Comparison of ENCODE assay signal across 2 fruit fly cellular contexts in the genomic region with DNA sequence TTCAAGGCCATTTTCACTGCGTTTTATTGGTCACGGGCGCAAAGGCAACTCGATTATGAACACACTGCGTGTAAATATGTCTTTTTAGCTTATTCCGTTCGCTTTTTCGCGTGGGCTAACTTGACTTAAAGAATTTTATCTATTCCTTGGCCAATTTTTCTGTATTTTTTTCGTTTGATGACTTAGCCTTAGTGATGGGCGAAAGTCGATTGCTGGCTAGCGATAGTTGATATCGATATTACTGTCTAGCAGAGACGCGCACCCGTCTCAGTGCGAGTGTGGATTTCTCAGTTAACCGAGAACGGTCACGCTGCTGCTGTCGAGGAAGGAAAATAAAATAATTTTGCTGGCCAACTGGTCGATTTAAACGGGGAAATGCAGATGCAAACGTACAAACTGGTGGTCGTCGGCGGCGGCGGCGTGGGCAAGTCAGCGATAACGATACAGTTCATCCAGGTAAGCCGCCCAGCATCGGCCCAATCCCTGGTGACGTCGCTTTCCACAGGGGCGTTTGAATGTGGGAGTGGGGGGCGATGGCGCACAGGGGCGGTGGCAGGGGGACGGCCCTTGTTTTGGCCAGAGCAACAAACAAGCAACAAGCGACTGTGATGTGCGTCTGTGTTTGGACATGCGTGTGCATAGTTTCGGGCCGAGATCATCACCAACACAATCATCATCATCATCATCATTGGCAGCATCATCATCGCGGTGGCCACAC.
TF ChIP-seq lines count a peak whose summit lies in the region.

A gene (minus strand): TSS at position 193 of the 718 bp plus-strand sequence.
A gene (plus strand): TSS at position 273 of the 718 bp plus-strand sequence.

TF ChIP-seq in whole organism, embryonic, 481 proteins besides CTCF, POLR2A, EP300 and RAD21 (continued from another document and continues in another):
- no peak for TF ChIP-seq ac (GFP tag; optimal IDR thresholded peaks at IDR 0.05; lab: Kevin White, UChicago)
- peak; percentile 85 for TF ChIP-seq CG6791 (GFP tag; IDR thresholded peaks at IDR 0.05; lab: Robert Waterston, UW; ENCODE audit: partially characterized antibody)
- TF ChIP-seq br (optimal IDR thresholded peaks at IDR 0.05; lab: Kevin White, UChicago) = no peak
- no peak for TF ChIP-seq usp (GFP tag; optimal IDR thresholded peaks at IDR 0.05; lab: Kevin White, UChicago)
- no peak for TF ChIP-seq CG4404 (GFP tag; IDR thresholded peaks at IDR 0.05; lab: Robert Waterston, UW)
- TF ChIP-seq slp2 (GFP tag; optimal IDR thresholded peaks at IDR 0.05; lab: Kevin White, UChicago) = peak; percentile 7
- TF ChIP-seq Ada2b (GFP tag; IDR thresholded peaks at IDR 0.05; lab: Robert Waterston, UW) = no peak
- no peak for TF ChIP-seq Trl (optimal IDR thresholded peaks at IDR 0.05; lab: Kevin White, UChicago)
- peak; percentile 10 for TF ChIP-seq Trl (GFP tag; optimal IDR thresholded peaks at IDR 0.05; lab: Kevin White, UChicago)
- 0 out of 2 replicates have a peak, but pooled peaks have one; percentile 12 for TF ChIP-seq CkIIα-i1 (GFP tag; IDR thresholded peaks at IDR 0.05; lab: Robert Waterston, UW)
- no peak for TF ChIP-seq CG18011 (GFP tag; optimal IDR thresholded peaks at IDR 0.05; lab: Kevin White, UChicago)
- no peak for TF ChIP-seq CG4730 (GFP tag; IDR thresholded peaks at IDR 0.05; lab: Robert Waterston, UW)
- TF ChIP-seq zfh1 (GFP tag; IDR thresholded peaks at IDR 0.05; lab: Robert Waterston, UW) = no peak
- peak; percentile 89 for TF ChIP-seq HmgZ (tag; optimal IDR thresholded peaks at IDR 0.05; lab: Kevin White, UChicago)
- no peak for TF ChIP-seq prd (optimal IDR thresholded peaks at IDR 0.05; lab: Kevin White, UChicago)
- no peak for TF ChIP-seq prd (GFP tag; IDR thresholded peaks at IDR 0.05; lab: Robert Waterston, UW)
- TF ChIP-seq lilli (GFP tag; optimal IDR thresholded peaks at IDR 0.05; lab: Kevin White, UChicago) = peak; percentile 46
- TF ChIP-seq Dip2 (GFP tag; IDR thresholded peaks at IDR 0.05; lab: Robert Waterston, UW) = no peak
- TF ChIP-seq CG18599 (GFP tag; optimal IDR thresholded peaks at IDR 0.05; lab: Kevin White, UChicago) = no peak
- TF ChIP-seq CG14441 (GFP tag; IDR thresholded peaks at IDR 0.05; lab: Robert Waterston, UW) = no peak
- peak; percentile 31 for TF ChIP-seq Meics (GFP tag; optimal IDR thresholded peaks at IDR 0.05; lab: Kevin White, UChicago)
- TF ChIP-seq unc-4 (GFP tag; IDR thresholded peaks at IDR 0.05; lab: Robert Waterston, UW; ENCODE audit: partially characterized antibody) = peak; percentile 89
- no peak for TF ChIP-seq ab (GFP tag; optimal IDR thresholded peaks at IDR 0.05; lab: Kevin White, UChicago)
- TF ChIP-seq dm (GFP tag; optimal IDR thresholded peaks at IDR 0.05; lab: Kevin White, UChicago) = peak; percentile 50
- TF ChIP-seq Stat92E (GFP tag; optimal IDR thresholded peaks at IDR 0.05; lab: Kevin White, UChicago) = peak in 1 of 3 experiments; percentile 74
- no peak for TF ChIP-seq ap (GFP tag; IDR thresholded peaks at IDR 0.05; lab: Robert Waterston, UW)
- peak; percentile 3 for TF ChIP-seq NfI (GFP tag; optimal IDR thresholded peaks at IDR 0.05; lab: Kevin White, UChicago)
- peak; percentile 67 for TF ChIP-seq CG10267 (tag; optimal IDR thresholded peaks at IDR 0.05; lab: Kevin White, UChicago)
- TF ChIP-seq wdn (GFP tag; IDR thresholded peaks at IDR 0.05; lab: Robert Waterston, UW) = no peak
- TF ChIP-seq Dek (tag; optimal IDR thresholded peaks at IDR 0.05; lab: Kevin White, UChicago) = peak; percentile 43
- TF ChIP-seq CG16779 (GFP tag; IDR thresholded peaks at IDR 0.05; lab: Robert Waterston, UW) = no peak
- peak in 1 of 2 experiments; percentile 25 for TF ChIP-seq crp (GFP tag; optimal IDR thresholded peaks at IDR 0.05; lab: Kevin White, UChicago)
- no peak for TF ChIP-seq CG13424 (tag; optimal IDR thresholded peaks at IDR 0.05; lab: Kevin White, UChicago)
- TF ChIP-seq kni (GFP tag; optimal IDR thresholded peaks at IDR 0.05; lab: Kevin White, UChicago) = no peak
- no peak for TF ChIP-seq CG12769 (tag; optimal IDR thresholded peaks at IDR 0.05; lab: Kevin White, UChicago)
- TF ChIP-seq Myb (GFP tag; optimal IDR thresholded peaks at IDR 0.05; lab: Kevin White, UChicago) = peak; percentile 62
- TF ChIP-seq Abd-B (GFP tag; optimal IDR thresholded peaks at IDR 0.05; lab: Kevin White, UChicago) = peak; percentile 51
- 0 out of 3 replicates have a peak, but pooled peaks have one; percentile 35 for TF ChIP-seq CG17361 (GFP tag; IDR thresholded peaks at IDR 0.05; lab: Robert Waterston, UW)
- no peak for TF ChIP-seq repo (GFP tag; optimal IDR thresholded peaks at IDR 0.05; lab: Kevin White, UChicago)
- TF ChIP-seq CG9727 (GFP tag; optimal IDR thresholded peaks at IDR 0.05; lab: Kevin White, UChicago) = peak; percentile 20
- no peak for TF ChIP-seq Tbp (GFP tag; optimal IDR thresholded peaks at IDR 0.05; lab: Kevin White, UChicago)
- peak; percentile 67 for TF ChIP-seq sd (tag; optimal IDR thresholded peaks at IDR 0.05; lab: Kevin White, UChicago)
- TF ChIP-seq ems (GFP tag; optimal IDR thresholded peaks at IDR 0.05; lab: Kevin White, UChicago) = peak; percentile 24
- no peak for TF ChIP-seq mam (GFP tag; optimal IDR thresholded peaks at IDR 0.05; lab: Kevin White, UChicago)
- TF ChIP-seq knrl (GFP tag; IDR thresholded peaks at IDR 0.05; lab: Robert Waterston, UW; ENCODE audit: partially characterized antibody) = peak; percentile 82
- no peak for TF ChIP-seq CG31388 (GFP tag; optimal IDR thresholded peaks at IDR 0.05; lab: Kevin White, UChicago)
- peak; percentile 99 for TF ChIP-seq pzg (GFP tag; optimal IDR thresholded peaks at IDR 0.05; lab: Kevin White, UChicago)
- TF ChIP-seq YL-1 (GFP tag; optimal IDR thresholded peaks at IDR 0.05; lab: Kevin White, UChicago) = peak; percentile 99
- no peak for TF ChIP-seq CG12744 (GFP tag; optimal IDR thresholded peaks at IDR 0.05; lab: Kevin White, UChicago)
- TF ChIP-seq Ets97D (GFP tag; optimal IDR thresholded peaks at IDR 0.05; lab: Kevin White, UChicago) = peak; percentile 82
- no peak for TF ChIP-seq dan (GFP tag; IDR thresholded peaks at IDR 0.05; lab: Robert Waterston, UW)
- no peak for TF ChIP-seq mirr (GFP tag; optimal IDR thresholded peaks at IDR 0.05; lab: Kevin White, UChicago)
- no peak for TF ChIP-seq CG14965 (GFP tag; optimal IDR thresholded peaks at IDR 0.05; lab: Kevin White, UChicago; ENCODE audit: borderline replicate concordance)
- TF ChIP-seq Dfd (GFP tag; optimal IDR thresholded peaks at IDR 0.05; lab: Kevin White, UChicago) = no peak
- TF ChIP-seq BtbVII (GFP tag; optimal IDR thresholded peaks at IDR 0.05; lab: Kevin White, UChicago) = no peak
- peak; percentile 39; the same call in 1 of the 3 replicates for TF ChIP-seq row (GFP tag; IDR thresholded peaks at IDR 0.05; lab: Robert Waterston, UW)
- TF ChIP-seq Fer1 (GFP tag; optimal IDR thresholded peaks at IDR 0.05; lab: Kevin White, UChicago) = peak; percentile 66
- TF ChIP-seq CG7928 (GFP tag; optimal IDR thresholded peaks at IDR 0.05; lab: Kevin White, UChicago) = peak; percentile 50
- TF ChIP-seq CG6683 (GFP tag; optimal IDR thresholded peaks at IDR 0.05; lab: Kevin White, UChicago) = no peak
- TF ChIP-seq Gsc (GFP tag; IDR thresholded peaks at IDR 0.05; lab: Robert Waterston, UW) = no peak
- peak; percentile 12 for TF ChIP-seq CG12155 (GFP tag; optimal IDR thresholded peaks at IDR 0.05; lab: Kevin White, UChicago)
- no peak for TF ChIP-seq z (GFP tag; IDR thresholded peaks at IDR 0.05; lab: Robert Waterston, UW)

TF ChIP-seq in whole organism, prepupa, 60 proteins besides CTCF, POLR2A, EP300 and RAD21 (continued from another document):
- peak; percentile 29 for TF ChIP-seq CG3032 (tag; optimal IDR thresholded peaks at IDR 0.05; lab: Kevin White, UChicago)
- TF ChIP-seq CG34406 (GFP tag; optimal IDR thresholded peaks at IDR 0.05; lab: Kevin White, UChicago) = no peak
- no peak for TF ChIP-seq spab (GFP tag; optimal IDR thresholded peaks at IDR 0.05; lab: Kevin White, UChicago)
- no peak for TF ChIP-seq Lpt (GFP tag; optimal IDR thresholded peaks at IDR 0.05; lab: Kevin White, UChicago)
- TF ChIP-seq Eip75B (GFP tag; optimal IDR thresholded peaks at IDR 0.05; lab: Kevin White, UChicago) = no peak
- TF ChIP-seq CG15336 (GFP tag; IDR thresholded peaks at IDR 0.05; lab: Robert Waterston, UW) = peak; percentile 14; the same call in 1 of the 2 replicates
- TF ChIP-seq CG11294 (GFP tag; IDR thresholded peaks at IDR 0.05; lab: Robert Waterston, UW) = no peak
- TF ChIP-seq Sox14 (GFP tag; optimal IDR thresholded peaks at IDR 0.05; lab: Kevin White, UChicago) = peak; percentile 75
- no peak for TF ChIP-seq CG9139 (GFP tag; optimal IDR thresholded peaks at IDR 0.05; lab: Kevin White, UChicago)
- no peak for TF ChIP-seq net (GFP tag; optimal IDR thresholded peaks at IDR 0.05; lab: Kevin White, UChicago)
- TF ChIP-seq Hr39 (GFP tag; optimal IDR thresholded peaks at IDR 0.05; lab: Kevin White, UChicago) = no peak
- no peak for TF ChIP-seq CG16779 (tag; optimal IDR thresholded peaks at IDR 0.05; lab: Kevin White, UChicago)
- TF ChIP-seq Blimp-1 (GFP tag; optimal IDR thresholded peaks at IDR 0.05; lab: Kevin White, UChicago) = no peak
- no peak for TF ChIP-seq salr (GFP tag; optimal IDR thresholded peaks at IDR 0.05; lab: Kevin White, UChicago)
- no peak for TF ChIP-seq CG6854 (GFP tag; optimal IDR thresholded peaks at IDR 0.05; lab: Kevin White, UChicago)
- no peak for TF ChIP-seq CG6276 (GFP tag; optimal IDR thresholded peaks at IDR 0.05; lab: Kevin White, UChicago)
- TF ChIP-seq Smox (GFP tag; optimal IDR thresholded peaks at IDR 0.05; lab: Kevin White, UChicago) = no peak
- TF ChIP-seq cyc (GFP tag; optimal IDR thresholded peaks at IDR 0.05; lab: Kevin White, UChicago) = no peak
- TF ChIP-seq CG6808 (GFP tag; optimal IDR thresholded peaks at IDR 0.05; lab: Kevin White, UChicago) = no peak
- peak; percentile 20 for TF ChIP-seq lz (GFP tag; optimal IDR thresholded peaks at IDR 0.05; lab: Kevin White, UChicago)
- no peak for TF ChIP-seq dsx (GFP tag; optimal IDR thresholded peaks at IDR 0.05; lab: Kevin White, UChicago; ENCODE audit: poor library complexity, severe bottlenecking)
TF ChIP-seq in whole organism, prepupa: peak in this region for 8.
